Worm (Caenorhabditis elegans) whole organism, young adult: ENCODE data around the gene sulp-5.

Experiments
- F10E7.11 ChIP-seq: sonication (generic microtip); optimal IDR thresholded peaks from 2 replicates; lab custom pipeline; 2017; ENCODE audit warnings: mild to moderate bottlenecking, missing genetic modification characterization, moderate library complexity, missing compliant biosample characterization
- madf-10 ChIP-seq: sonication (generic microtip); optimal IDR thresholded peaks from 2 replicates; lab custom pipeline; 2016; ENCODE audit warnings: mild to moderate bottlenecking, missing genetic modification characterization, missing compliant biosample characterization
- sdz-38 ChIP-seq: sonication (generic microtip); optimal IDR thresholded peaks from 2 replicates; lab custom pipeline; 2016; ENCODE audit warnings: missing genotype, missing genetic modification characterization, missing compliant biosample characterization
- unc-62 ChIP-seq: fragments of 150-350 bp; optimal IDR thresholded peaks from 2 replicates; lab custom pipeline; 2014; ENCODE audit warnings: missing biosample characterization, missing genetic modification reagents, missing genetic modification characterization

- TF ChIP-seq sdz-38 (tag; lab: Kevin White, UChicago) (no peak), madf-10 (no peak), F10E7.11 (tag; lab: Kevin White, UChicago) (no peak), unc-62 (GFP tag; lab: Kevin White, UChicago) (no peak)
These were observed 16.6 kb downstream of the sulp-5 start for ce11 chrV:11896322-11896898.
